Worm (Caenorhabditis elegans) whole organism, L4 larva: Measurements from ENCODE around the gene Y24D9A.6.

ENCODE experiments used
- F37D6.2 ChIP-seq: sonication (generic microtip); optimal IDR thresholded peaks from 2 replicates; lab custom pipeline; 2016; ENCODE audit warnings: mild to moderate bottlenecking, missing genetic modification characterization, missing compliant biosample characterization
- F49E8.2 ChIP-seq: sonication (generic microtip); optimal IDR thresholded peaks from 2 replicates; lab custom pipeline; 2016; ENCODE audit warnings: missing compliant biosample characterization, mild to moderate bottlenecking, missing genetic modification characterization, borderline replicate concordance
- T26A8.4 ChIP-seq: fragments of 200-800 bp; sonication (Bioruptor generic); IDR thresholded peaks from 2 replicates; pipeline ENCODE4 v1.3.6; 2022; ENCODE audit warnings: missing genetic modification characterization, missing compliant biosample characterization
- Y48G9A.11 ChIP-seq: fragments of 200-800 bp; sonication (Bioruptor generic); IDR thresholded peaks from 2 replicates; pipeline ENCODE4 v1.3.6; 2022; ENCODE audit warnings: missing genetic modification reagents, missing genetic modification characterization, missing compliant biosample characterization
- aha-1 ChIP-seq: fragments of 150-350 bp; peaks from one replicate; lab custom pipeline; 2014; ENCODE audit warnings: missing biosample characterization, missing genetic modification characterization
- attf-4 ChIP-seq: sonication (generic microtip); optimal IDR thresholded peaks from 3 replicates; lab custom pipeline; 2017; ENCODE audit warnings: missing biosample characterization, missing genetic modification characterization
- ceh-32 ChIP-seq: sonication (generic microtip); optimal IDR thresholded peaks from 2 replicates; lab custom pipeline; 2016; ENCODE audit warnings: mild to moderate bottlenecking, missing genetic modification characterization, missing compliant biosample characterization; ENCODE audit not compliant: poor library complexity
- daf-12 ChIP-seq: fragments of 150-350 bp; optimal IDR thresholded peaks from 2 replicates; lab custom pipeline; 2014; ENCODE audit warnings: missing biosample characterization, missing genetic modification reagents, missing genetic modification characterization
- dmd-6 ChIP-seq: fragments of 200-800 bp; sonication (Bioruptor generic); IDR thresholded peaks from 2 replicates; pipeline ENCODE4 v1.3.6; 2022; ENCODE audit warnings: missing genetic modification reagents, missing genetic modification characterization, missing compliant biosample characterization
- egl-27 ChIP-seq: sonication (generic microtip); optimal IDR thresholded peaks from 3 replicates; lab custom pipeline; 2017; ENCODE audit warnings: missing biosample characterization, missing genetic modification reagents, missing genetic modification characterization
- hlh-11 ChIP-seq: fragments of 200-800 bp; sonication (Bioruptor generic); optimal IDR thresholded peaks from 2 replicates; lab custom pipeline; 2018; ENCODE audit warnings: mild to moderate bottlenecking, missing genetic modification characterization, missing compliant biosample characterization
- jun-1 ChIP-seq: fragments of 150-350 bp; optimal IDR thresholded peaks from 2 replicates; lab custom pipeline; 2014; ENCODE audit warnings: missing biosample characterization, missing genetic modification reagents, missing genetic modification characterization
- lin-38 ChIP-seq: fragments of 200-800 bp; sonication (Bioruptor generic); IDR thresholded peaks from 2 replicates; pipeline ENCODE4 v1.3.6; 2022; ENCODE audit warnings: missing genetic modification reagents, missing genetic modification characterization, missing compliant biosample characterization
- lin-39 ChIP-seq: fragments of 150-350 bp; optimal IDR thresholded peaks from 2 replicates; lab custom pipeline; 2014; ENCODE audit warnings: missing biosample characterization, missing genetic modification reagents, missing genetic modification characterization
- lsy-2 ChIP-seq, 2 experiments: fragments of 150-350 bp in 1 of 2; sonication (generic microtip) in 1 of 2; optimal IDR thresholded peaks; 2 replicates each; lab custom pipeline; 2014 to 2017; ENCODE audit warnings: missing biosample characterization in 2 of 2, missing genetic modification characterization in 2 of 2
- mdl-1 ChIP-seq, 2 experiments: fragments of 150-350 bp in 1 of 2; sonication (generic microtip) in 1 of 2; optimal IDR thresholded peaks; 2 replicates each; lab custom pipeline; 2014 to 2017; ENCODE audit warnings: missing biosample characterization in 2 of 2, missing genetic modification characterization in 2 of 2
- mep-1 ChIP-seq: fragments of 150-350 bp; sonication (generic microtip); optimal IDR thresholded peaks from 3 replicates; lab custom pipeline; 2014; ENCODE audit warnings: missing biosample characterization, missing genetic modification characterization
- mes-2 ChIP-seq: sonication (generic microtip); optimal IDR thresholded peaks from 2 replicates; lab custom pipeline; 2016; ENCODE audit warnings: missing genotype, mild to moderate bottlenecking, missing genetic modification characterization, missing compliant biosample characterization; ENCODE audit not compliant: poor library complexity, severe bottlenecking
- mxl-2 ChIP-seq: fragments of 200-800 bp; sonication (Bioruptor generic); conservative IDR thresholded peaks from 2 replicates; pipeline ENCODE4 v1.3.6; 2022; ENCODE audit warnings: missing genetic modification reagents, missing genetic modification characterization, missing compliant biosample characterization
- mxl-3 ChIP-seq: fragments of 200-800 bp; sonication (Bioruptor generic); optimal IDR thresholded peaks from 2 replicates; lab custom pipeline; 2018; ENCODE audit warnings: mild to moderate bottlenecking, missing genetic modification characterization, missing compliant biosample characterization
- nhr-28 ChIP-seq: fragments of 150-350 bp; optimal IDR thresholded peaks from 2 replicates; lab custom pipeline; 2014; ENCODE audit warnings: missing biosample characterization, missing genetic modification characterization
- set-16 ChIP-seq: fragments of 200-800 bp; sonication (Bioruptor generic); IDR thresholded peaks from 2 replicates; pipeline ENCODE4 v1.3.6; 2022; ENCODE audit warnings: missing genetic modification reagents, missing genetic modification characterization, missing compliant biosample characterization
- snpc-1.2 ChIP-seq: fragments of 200-800 bp; sonication (Bioruptor generic); IDR thresholded peaks from 2 replicates; pipeline ENCODE4 v1.3.6; 2022; ENCODE audit warnings: missing genetic modification reagents, missing genetic modification characterization, missing compliant biosample characterization
- tra-1 ChIP-seq: fragments of 200-800 bp; sonication (Bioruptor generic); IDR thresholded peaks from 2 replicates; pipeline ENCODE4 v1.3.6; 2022; ENCODE audit warnings: missing genetic modification reagents, missing genetic modification characterization, missing compliant biosample characterization
- unc-130 ChIP-seq: sonication (generic microtip); optimal IDR thresholded peaks from 2 replicates; lab custom pipeline; 2016; ENCODE audit warnings: missing genetic modification reagents, missing genetic modification characterization, missing compliant biosample characterization
- unc-62 ChIP-seq, 3 experiments: fragments of 150-350 bp in 1 of 3; sonication (generic microtip); optimal IDR thresholded peaks in 2 of 3; peaks in 1 of 3; 1 replicate in 1 of 3; 2 replicates in 2 of 3; lab custom pipeline; 2014 to 2017; ENCODE audit warnings: missing biosample characterization in 3 of 3, missing genetic modification characterization in 3 of 3, missing genetic modification reagents in 3 of 3, missing genotype in 1 of 3
- zfp-3 ChIP-seq: fragments of 200-800 bp; sonication (Bioruptor generic); conservative IDR thresholded peaks from 2 replicates; pipeline ENCODE4 v1.3.6; 2022; ENCODE audit warnings: missing genetic modification reagents, missing genetic modification characterization, missing compliant biosample characterization
- ztf-11 ChIP-seq: fragments of 150-350 bp; optimal IDR thresholded peaks from 2 replicates; lab custom pipeline; 2014; ENCODE audit warnings: missing biosample characterization, missing genetic modification characterization

Gene Y24D9A.6

DNA sequence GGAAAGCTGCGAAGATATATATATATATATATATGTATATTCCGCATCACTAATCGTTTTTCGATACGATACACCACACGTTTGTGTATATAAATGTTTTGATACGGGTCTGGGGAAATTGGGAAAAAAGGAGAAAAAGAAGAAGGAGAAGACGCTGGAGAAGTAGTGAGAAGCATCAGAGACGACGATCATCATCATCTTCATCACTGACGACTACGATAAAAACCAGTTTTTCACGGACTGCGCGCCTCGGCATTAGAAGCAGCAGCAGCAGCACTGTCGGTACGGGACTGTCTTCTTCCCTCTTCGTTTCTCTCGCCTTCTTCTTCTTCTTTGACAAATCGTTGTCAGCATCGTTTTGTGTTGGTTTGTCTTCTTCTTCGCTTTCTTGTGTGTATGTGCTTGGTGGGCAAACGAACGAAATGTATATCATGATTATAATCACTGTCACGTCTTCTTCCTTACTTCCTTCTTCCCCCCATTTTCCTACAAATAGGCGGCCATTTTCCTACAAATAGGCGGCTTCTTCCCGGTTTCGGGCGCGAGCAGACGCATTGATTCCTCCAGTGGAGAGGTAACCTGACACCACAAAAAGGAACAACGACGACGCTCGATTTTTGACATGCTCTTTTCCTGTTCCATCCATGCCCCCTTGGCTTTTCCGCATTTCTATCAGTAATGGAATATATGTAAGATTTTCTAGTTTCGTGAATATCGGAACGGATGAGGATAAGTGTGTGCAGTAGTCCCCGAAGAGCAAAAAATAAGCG lies 4.0 kb downstream of the Y24D9A.6 start:
- TF ChIP-seq mxl-3 (GFP tag; lab: Kevin White, UChicago) (peak; percentile 43), egl-27 (tag; lab: Kevin White, UChicago) (no peak), zfp-3 (no peak), set-16 (GFP tag; lab: Robert Waterston, UW) (peak; percentile 25; the same call in 1 of the 2 replicates), lin-39 (tag; lab: Kevin White, UChicago) (no peak), T26A8.4 (GFP tag; lab: Robert Waterston, UW) (no peak), mdl-1 (tag; optimal IDR thresholded peaks at IDR 0.05; lab: Kevin White, UChicago) (peak in 1 of 2 experiments; percentile 15), hlh-11 (tag; lab: Kevin White, UChicago) (peak; percentile 57), unc-62 (GFP tag; optimal IDR thresholded peaks at IDR 0.05 in 1 of 2; lab: Kevin White, UChicago) (peak in 1 of 2 experiments; percentile 17), unc-62 (tag; optimal IDR thresholded peaks at IDR 0.05; lab: Kevin White, UChicago) (no peak), aha-1 (tag; lab: Kevin White, UChicago) (peak; percentile 92), mep-1 (peak; percentile 4), nhr-28 (tag; lab: Kevin White, UChicago) (peak; percentile 70), lsy-2 (tag; optimal IDR thresholded peaks at IDR 0.05; lab: Kevin White, UChicago) (peak in 1 of 2 experiments; percentile 2), F37D6.2 (tag; lab: Kevin White, UChicago) (no peak)

DNA sequence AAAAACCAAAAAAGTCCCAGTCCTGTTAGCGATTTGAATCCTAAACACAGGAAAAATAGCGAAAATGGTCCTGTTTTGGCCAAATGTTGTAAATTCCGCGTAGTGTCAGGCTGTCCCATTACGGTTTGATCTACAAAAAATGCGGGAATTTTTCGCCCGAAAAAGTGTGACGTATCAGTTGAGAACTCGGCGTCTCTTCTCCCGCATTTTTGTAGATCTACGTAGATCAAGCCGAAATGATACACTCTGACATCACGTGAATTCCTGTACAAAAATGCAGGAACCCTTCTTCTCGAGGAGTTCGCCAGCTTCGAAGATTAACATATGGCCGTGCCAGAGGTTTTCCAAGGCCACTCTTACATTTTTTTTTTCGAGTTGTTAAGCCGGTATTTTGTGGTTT lies 4.6 kb downstream of the Y24D9A.6 start:
- no peak for TF ChIP-seq attf-4 (tag; lab: Kevin White, UChicago)
- TF ChIP-seq ztf-11 (tag; lab: Kevin White, UChicago), result no peak
- no peak for TF ChIP-seq ceh-32 (tag; lab: Kevin White, UChicago)
- no peak for TF ChIP-seq tra-1 (GFP tag; lab: Robert Waterston, UW)
- TF ChIP-seq aha-1 (tag; lab: Kevin White, UChicago), result peak; percentile 91
- TF ChIP-seq unc-62 (GFP tag; optimal IDR thresholded peaks at IDR 0.05 in 1 of 2; lab: Kevin White, UChicago), result no peak
- TF ChIP-seq unc-62 (tag; optimal IDR thresholded peaks at IDR 0.05; lab: Kevin White, UChicago), result no peak
- no peak for TF ChIP-seq egl-27 (tag; lab: Kevin White, UChicago)

DNA sequence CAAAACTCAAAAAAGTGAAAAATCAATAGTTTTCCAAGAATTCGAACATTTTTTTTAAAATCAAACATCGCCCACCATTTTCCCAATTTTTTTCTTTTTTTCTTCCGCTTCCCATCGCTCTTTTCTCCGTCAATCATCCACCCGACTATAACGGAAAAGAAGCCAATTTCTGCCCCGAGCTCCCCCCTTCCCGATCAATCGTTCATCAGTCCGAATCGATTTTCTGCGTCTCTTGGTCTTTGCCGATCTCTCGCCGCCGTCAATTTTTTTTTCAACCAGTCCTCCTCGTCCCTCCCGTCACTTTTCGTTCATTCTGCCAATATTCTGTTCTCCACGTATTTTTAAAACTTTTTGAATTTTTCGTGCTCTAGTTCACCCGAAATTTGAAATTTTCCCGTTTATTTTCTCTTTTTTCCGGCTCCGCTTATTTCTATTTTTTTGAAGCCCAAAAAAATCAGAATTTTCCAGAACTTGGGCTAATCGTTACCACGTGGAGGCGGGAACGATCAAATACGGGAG lies 6.2 kb downstream of the Y24D9A.6 start, which contains the start of gene ell-1:
TSS of gene ell-1 (plus strand) at position 469 of the 519 bp plus-strand sequence.
- TF ChIP-seq hlh-11 (tag; lab: Kevin White, UChicago) (peak; percentile 16), daf-12 (tag; lab: Kevin White, UChicago) (no peak), mes-2 (tag; lab: Kevin White, UChicago) (peak; percentile 1), unc-62 (GFP tag; optimal IDR thresholded peaks at IDR 0.05 in 1 of 2; lab: Kevin White, UChicago) (peak in 1 of 2 experiments; percentile 88), unc-62 (tag; optimal IDR thresholded peaks at IDR 0.05; lab: Kevin White, UChicago) (no peak), zfp-3 (no peak), dmd-6 (peak; percentile 65), set-16 (GFP tag; lab: Robert Waterston, UW) (peak; percentile 30; the same call in 1 of the 2 replicates)

DNA sequence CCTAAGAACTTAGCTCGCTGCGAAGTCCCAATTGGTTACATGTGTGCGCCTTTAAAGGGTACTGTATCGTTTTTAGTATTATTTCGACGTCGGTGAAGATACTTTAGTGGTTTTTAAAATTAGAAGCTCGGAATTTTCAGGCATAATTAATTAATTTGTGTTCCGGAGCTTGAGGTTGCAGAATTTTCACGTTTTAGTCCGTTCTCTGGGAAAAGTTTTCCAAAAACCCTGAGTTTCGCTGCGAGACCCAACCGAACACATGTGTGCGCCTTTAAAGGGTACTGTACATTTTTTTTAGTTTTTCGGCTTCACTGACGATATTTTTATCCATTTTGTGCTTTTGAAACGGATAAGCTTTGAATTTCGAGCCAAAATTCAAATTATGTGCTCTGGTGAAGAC lies 6.7 kb downstream of the Y24D9A.6 start:
- TF ChIP-seq mxl-2 (GFP tag; lab: Robert Waterston, UW) (no peak), snpc-1.2 (GFP tag; lab: Robert Waterston, UW) (peak; percentile 66; the same call in 1 of the 2 replicates), Y48G9A.11 (GFP tag; lab: Robert Waterston, UW) (peak; percentile 53; the same call in 1 of the 2 replicates), F49E8.2 (tag; lab: Kevin White, UChicago) (peak; percentile 74), lin-38 (GFP tag; lab: Robert Waterston, UW) (peak; percentile 73), unc-130 (GFP tag; lab: Kevin White, UChicago) (peak; percentile 22), jun-1 (tag; lab: Kevin White, UChicago) (no peak), set-16 (GFP tag; lab: Robert Waterston, UW) (no peak)
